Worm (Caenorhabditis elegans) whole organism, L1 larva: Measurements from ENCODE around the gene C04G6.11.

Source experiments
- C04F5.9 ChIP-seq: sonication (generic microtip); optimal IDR thresholded peaks from 2 replicates; lab custom pipeline; 2016; ENCODE audit warnings: missing genetic modification characterization, missing compliant biosample characterization
- C16A3.4 ChIP-seq: fragments of 150-350 bp; optimal IDR thresholded peaks from 2 replicates; lab custom pipeline; 2014; ENCODE audit warnings: missing biosample characterization, missing genetic modification characterization
- C34B4.2 ChIP-seq: sonication (generic microtip); optimal IDR thresholded peaks from 2 replicates; lab custom pipeline; 2017; ENCODE audit warnings: mild to moderate bottlenecking, missing genetic modification characterization, missing compliant biosample characterization
- aha-1 ChIP-seq: fragments of 150-350 bp; optimal IDR thresholded peaks from 2 replicates; lab custom pipeline; 2014; ENCODE audit warnings: missing biosample characterization, missing genetic modification characterization
- alr-1 ChIP-seq: fragments of 200-800 bp; sonication (Bioruptor generic); optimal IDR thresholded peaks from 2 replicates; lab custom pipeline; 2018; ENCODE audit warnings: borderline replicate concordance, mild to moderate bottlenecking, missing genetic modification characterization, missing compliant biosample characterization
- ceh-88 ChIP-seq: fragments of 200-800 bp; sonication (Bioruptor generic); IDR thresholded peaks from 2 replicates; pipeline ENCODE4 v1.3.6; 2022; ENCODE audit warnings: missing genetic modification characterization, missing compliant biosample characterization
- dpl-1 ChIP-seq, 3 experiments: fragments of 150-350 bp in 2 of 3; sonication (generic microtip) in 1 of 3; optimal IDR thresholded peaks; 2 replicates each; lab custom pipeline; 2014 to 2017; ENCODE audit warnings: missing biosample characterization in 3 of 3, missing genetic modification characterization in 3 of 3, missing genetic modification reagents in 3 of 3
- efl-1 ChIP-seq, 4 experiments: fragments of 150-350 bp; optimal IDR thresholded peaks in 3 of 4; peaks in 1 of 4; 1 replicate in 1 of 4; 2 replicates in 3 of 4; lab custom pipeline; 2014; ENCODE audit warnings: missing biosample characterization in 2 of 4, missing genetic modification characterization in 2 of 4, missing genetic modification reagents in 2 of 4
- efl-3 ChIP-seq: fragments of 200-800 bp; sonication (Bioruptor generic); optimal IDR thresholded peaks from 2 replicates; lab custom pipeline; 2018; ENCODE audit warnings: mild to moderate bottlenecking, missing genetic modification characterization, missing compliant biosample characterization
- egl-13 ChIP-seq: sonication (generic microtip); optimal IDR thresholded peaks from 2 replicates; lab custom pipeline; 2016; ENCODE audit warnings: missing genotype, missing genetic modification reagents, missing genetic modification characterization, missing compliant biosample characterization
- elt-2 ChIP-seq: sonication (generic microtip); optimal IDR thresholded peaks from 2 replicates; lab custom pipeline; 2016; ENCODE audit warnings: missing genetic modification characterization, mild to moderate bottlenecking, inconsistent platforms, missing compliant biosample characterization, missing genetic modification reagents
- elt-3 ChIP-seq, 6 experiments: fragments of 150-350 bp in 1 of 6; sonication (generic microtip); optimal IDR thresholded peaks; 2 replicates each; lab custom pipeline; 2017 to 2018; ENCODE audit warnings: missing biosample characterization in 6 of 6, missing genetic modification characterization in 6 of 6, inconsistent platforms in 1 of 6
- fkh-10 ChIP-seq: sonication (generic microtip); optimal IDR thresholded peaks from 2 replicates; lab custom pipeline; 2017; ENCODE audit warnings: missing biosample characterization, missing genetic modification reagents, missing genetic modification characterization
- fkh-8 ChIP-seq: sonication (generic microtip); optimal IDR thresholded peaks from 2 replicates; lab custom pipeline; 2016; ENCODE audit warnings: mild to moderate bottlenecking, missing genetic modification characterization, missing compliant biosample characterization
- fos-1 ChIP-seq: fragments of 150-350 bp; optimal IDR thresholded peaks from 2 replicates; lab custom pipeline; 2014; ENCODE audit warnings: missing biosample characterization, missing genetic modification characterization
- hlh-17 ChIP-seq: fragments of 200-800 bp; sonication (Bioruptor generic); optimal IDR thresholded peaks from 2 replicates; lab custom pipeline; 2018; ENCODE audit warnings: missing genetic modification characterization, mild to moderate bottlenecking, missing compliant biosample characterization, moderate library complexity, borderline replicate concordance
- lin-35 ChIP-seq, 2 experiments: fragments of 150-350 bp; optimal IDR thresholded peaks; 2 replicates each; lab custom pipeline; 2014; ENCODE audit warnings: missing biosample characterization in 2 of 2, missing genetic modification characterization in 2 of 2, missing genetic modification reagents in 2 of 2
- lsy-2 ChIP-seq, 2 experiments: fragments of 150-350 bp; optimal IDR thresholded peaks; 2 replicates each; lab custom pipeline; 2014; ENCODE audit warnings: missing biosample characterization in 2 of 2, missing genetic modification characterization in 2 of 2
- mdl-1 ChIP-seq, 2 experiments: fragments of 150-350 bp; optimal IDR thresholded peaks; 2 replicates each; lab custom pipeline; 2014 to 2017; ENCODE audit warnings: missing biosample characterization in 2 of 2, missing genetic modification characterization in 2 of 2, inconsistent platforms in 1 of 2
- mef-2 ChIP-seq: fragments of 150-350 bp; optimal IDR thresholded peaks from 2 replicates; lab custom pipeline; 2014; ENCODE audit warnings: missing biosample characterization, missing genetic modification characterization
- nhr-11 ChIP-seq: fragments of 150-350 bp; optimal IDR thresholded peaks from 2 replicates; lab custom pipeline; 2014; ENCODE audit warnings: missing biosample characterization, missing genetic modification characterization
- nhr-12 ChIP-seq: sonication (generic microtip); optimal IDR thresholded peaks from 2 replicates; lab custom pipeline; 2017; ENCODE audit warnings: missing biosample characterization, missing genetic modification characterization
- nhr-20 ChIP-seq: sonication (generic microtip); optimal IDR thresholded peaks from 2 replicates; lab custom pipeline; 2016; ENCODE audit warnings: mild to moderate bottlenecking, missing genetic modification characterization, missing compliant biosample characterization
- nhr-28 ChIP-seq: fragments of 150-350 bp; optimal IDR thresholded peaks from 2 replicates; lab custom pipeline; 2014; ENCODE audit warnings: missing biosample characterization, missing genetic modification characterization
- nhr-71 ChIP-seq: sonication (generic microtip); optimal IDR thresholded peaks from 2 replicates; lab custom pipeline; 2016; ENCODE audit warnings: mild to moderate bottlenecking, missing genetic modification characterization, moderate library complexity, missing compliant biosample characterization
- nhr-76 ChIP-seq: sonication (generic microtip); optimal IDR thresholded peaks from 2 replicates; lab custom pipeline; 2017; ENCODE audit warnings: missing biosample characterization, missing genetic modification characterization
- nhr-77 ChIP-seq: fragments of 150-350 bp; optimal IDR thresholded peaks from 2 replicates; lab custom pipeline; 2014; ENCODE audit warnings: missing biosample characterization, missing genetic modification characterization
- nhr-84 ChIP-seq: sonication (generic microtip); optimal IDR thresholded peaks from 2 replicates; lab custom pipeline; 2017; ENCODE audit warnings: missing biosample characterization, missing genetic modification characterization
- nhr-85 ChIP-seq: sonication (generic microtip); peaks from one replicate; lab custom pipeline; 2016; ENCODE audit warnings: missing genetic modification characterization, inconsistent platforms, missing compliant biosample characterization
- pqm-1 ChIP-seq: sonication (generic microtip); optimal IDR thresholded peaks from 3 replicates; lab custom pipeline; 2017; ENCODE audit warnings: missing biosample characterization, missing genetic modification characterization
- rnt-1 ChIP-seq: sonication (generic microtip); optimal IDR thresholded peaks from 2 replicates; lab custom pipeline; 2016; ENCODE audit warnings: mild to moderate bottlenecking, missing genetic modification characterization, moderate library complexity, missing compliant biosample characterization
- snpc-4 ChIP-seq: fragments of 150-350 bp; optimal IDR thresholded peaks from 2 replicates; lab custom pipeline; 2014; ENCODE audit warnings: missing biosample characterization, missing genetic modification characterization
- snu-23 ChIP-seq: sonication (generic microtip); optimal IDR thresholded peaks from 2 replicates; lab custom pipeline; 2016; ENCODE audit warnings: missing genetic modification characterization, missing compliant biosample characterization
- sox-4 ChIP-seq: sonication (generic microtip); optimal IDR thresholded peaks from 2 replicates; lab custom pipeline; 2016; ENCODE audit warnings: missing genetic modification characterization, missing compliant biosample characterization
- sptf-1 ChIP-seq: fragments of 150-350 bp; optimal IDR thresholded peaks from 2 replicates; lab custom pipeline; 2014; ENCODE audit warnings: missing biosample characterization, missing genetic modification characterization
- sup-37 ChIP-seq: fragments of 200-800 bp; sonication (Bioruptor generic); optimal IDR thresholded peaks from 2 replicates; lab custom pipeline; 2018; ENCODE audit warnings: mild to moderate bottlenecking, missing genetic modification characterization, missing compliant biosample characterization
- swsn-7 ChIP-seq: sonication (generic microtip); optimal IDR thresholded peaks from 2 replicates; lab custom pipeline; 2016; ENCODE audit warnings: missing genetic modification characterization, missing compliant biosample characterization
- unc-62 ChIP-seq: fragments of 150-350 bp; optimal IDR thresholded peaks from 2 replicates; lab custom pipeline; 2014; ENCODE audit warnings: missing biosample characterization, missing genetic modification reagents, missing genetic modification characterization
- unc-86 ChIP-seq: sonication (generic microtip); optimal IDR thresholded peaks from 2 replicates; lab custom pipeline; 2016; ENCODE audit warnings: missing genetic modification characterization, missing compliant biosample characterization
- vab-15 ChIP-seq: sonication (generic microtip); optimal IDR thresholded peaks from 2 replicates; lab custom pipeline; 2017; ENCODE audit warnings: missing genotype, mild to moderate bottlenecking, missing genetic modification characterization, missing compliant biosample characterization
- xbp-1 ChIP-seq: sonication (generic microtip); optimal IDR thresholded peaks from 2 replicates; lab custom pipeline; 2016; ENCODE audit warnings: missing genetic modification characterization, missing compliant biosample characterization
- zip-4 ChIP-seq: fragments of 200-800 bp; sonication (Bioruptor generic); optimal IDR thresholded peaks from 2 replicates; lab custom pipeline; 2018; ENCODE audit warnings: mild to moderate bottlenecking, missing genetic modification characterization, moderate library complexity, missing compliant biosample characterization
- ztf-11 ChIP-seq, 2 experiments: sonication (generic microtip); optimal IDR thresholded peaks; 2 replicates each; lab custom pipeline; 2016 to 2017; ENCODE audit warnings: missing genetic modification characterization in 2 of 2, missing biosample characterization in 1 of 2, missing compliant biosample characterization in 1 of 2

Gene C04G6.11

DNA sequence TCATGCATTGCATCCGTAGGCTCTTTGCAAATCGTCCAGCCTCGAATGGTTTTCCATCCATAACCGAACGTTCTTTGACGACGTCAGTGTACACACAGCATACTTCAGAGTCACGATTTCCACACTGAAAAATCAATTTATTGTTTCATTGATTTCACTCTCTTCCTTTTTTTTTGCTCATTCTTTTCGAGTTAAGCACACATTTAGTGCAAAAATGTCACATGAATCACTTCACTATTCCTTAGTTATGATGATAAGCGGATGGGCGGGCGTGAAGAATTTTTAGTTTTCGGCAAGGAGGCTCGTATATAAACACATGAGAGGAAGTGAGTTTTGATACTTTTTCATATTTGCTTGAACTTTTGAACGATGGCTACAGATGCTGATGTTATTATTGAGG is 18.2 kb downstream of the C04G6.11 start, which contains the start of gene txt-9:
Gene txt-9, plus strand, starts transcription at position 336 of the 400 bp plus-strand sequence.
- TF ChIP-seq lin-35 (GFP tag; optimal IDR thresholded peaks at IDR 0.05; lab: Kevin White, UChicago) (peak in 1 of 2 experiments; percentile 13), elt-2 (peak; percentile 62), elt-3 (tag; optimal IDR thresholded peaks at IDR 0.05; lab: Kevin White, UChicago) (no peak), efl-3 (GFP tag; lab: Kevin White, UChicago) (no peak)

DNA sequence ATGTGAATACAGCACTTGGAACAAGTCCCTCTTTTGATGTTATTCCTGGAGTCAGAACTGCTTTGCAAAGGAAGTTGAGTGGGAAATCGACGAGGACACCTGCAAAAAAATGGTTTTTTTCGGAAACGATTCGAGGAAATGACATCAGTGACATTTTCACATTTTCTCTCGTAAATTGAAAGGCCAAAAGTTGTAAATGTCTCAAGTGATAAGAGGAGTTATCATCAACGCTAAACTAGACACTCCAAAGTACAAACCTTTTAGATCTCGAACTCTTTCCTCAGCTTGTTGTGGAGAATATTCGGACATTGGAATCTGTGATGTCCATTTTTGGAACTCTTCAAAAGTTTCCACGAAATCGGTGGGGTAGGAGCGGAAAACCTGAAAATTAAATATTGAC is 19.4 kb downstream of the C04G6.11 start:
- TF ChIP-seq mdl-1 (tag; optimal IDR thresholded peaks at IDR 0.05; lab: Kevin White, UChicago) = no peak
- no peak for TF ChIP-seq efl-1 (optimal IDR thresholded peaks at IDR 0.05; lab: Kevin White, UChicago)
- TF ChIP-seq efl-1 (GFP tag; optimal IDR thresholded peaks at IDR 0.05 in 1 of 2; lab: Kevin White, UChicago) = peak in 1 of 2 experiments; percentile 24
- no peak for TF ChIP-seq snu-23 (GFP tag; lab: Kevin White, UChicago)
- no peak for TF ChIP-seq fos-1
- TF ChIP-seq elt-2 = peak; percentile 52

DNA sequence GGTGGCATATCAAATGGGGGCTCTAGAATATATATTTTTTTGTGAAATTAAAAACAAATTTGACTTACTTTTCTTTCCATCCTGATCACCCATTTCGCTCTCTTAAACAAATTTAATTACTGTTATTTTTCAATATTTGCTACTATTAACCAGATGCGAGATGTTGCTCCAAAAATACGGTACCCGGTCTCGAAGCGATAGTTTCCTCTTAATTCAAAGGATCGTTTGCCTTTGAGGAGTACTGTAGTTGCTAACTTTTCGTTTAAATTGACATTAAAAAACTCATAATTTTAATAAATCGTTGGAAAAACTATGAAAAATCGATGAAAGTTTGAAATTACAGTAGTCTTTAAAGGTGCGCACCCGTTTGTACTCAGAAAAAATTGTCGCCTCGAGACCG is 20.3 kb downstream of the C04G6.11 start, which contains the start of gene C04G6.4:
Gene C04G6.4, minus strand, starts transcription at position 101 of the 400 bp plus-strand sequence.
- TF ChIP-seq xbp-1 (no peak), zip-4 (GFP tag; lab: Kevin White, UChicago) (no peak), rnt-1 (no peak), fos-1 (no peak), ztf-11 (tag; optimal IDR thresholded peaks at IDR 0.05; lab: Kevin White, UChicago) (no peak), nhr-11 (tag; lab: Kevin White, UChicago) (no peak), elt-2 (no peak), unc-86 (tag; lab: Kevin White, UChicago) (no peak), dpl-1 (GFP tag; optimal IDR thresholded peaks at IDR 0.05; lab: Kevin White, UChicago) (no peak), hlh-17 (GFP tag; lab: Kevin White, UChicago) (no peak), fkh-10 (GFP tag; lab: Kevin White, UChicago) (no peak), aha-1 (tag; lab: Kevin White, UChicago) (no peak)

- no peak for TF ChIP-seq snpc-4 (tag; lab: Kevin White, UChicago)
- no peak for TF ChIP-seq fkh-8 (tag; lab: Kevin White, UChicago)
- TF ChIP-seq vab-15 = no peak
- TF ChIP-seq nhr-85 (tag; lab: Kevin White, UChicago) = peak; percentile 91
- TF ChIP-seq nhr-12 = no peak
- TF ChIP-seq lsy-2 (tag; optimal IDR thresholded peaks at IDR 0.05; lab: Kevin White, UChicago) = peak; percentile 72 to 76
- TF ChIP-seq C04F5.9 (tag; lab: Kevin White, UChicago) = no peak
- peak; percentile 40 for TF ChIP-seq swsn-7 (tag; lab: Kevin White, UChicago)
- no peak for TF ChIP-seq sup-37 (GFP tag; lab: Kevin White, UChicago)
- TF ChIP-seq hlh-17 (GFP tag; lab: Kevin White, UChicago) = no peak
- TF ChIP-seq nhr-77 = peak; percentile 32
- no peak for TF ChIP-seq nhr-76
- no peak for TF ChIP-seq unc-62
- TF ChIP-seq nhr-71 (tag; lab: Kevin White, UChicago) = peak; percentile 62
- TF ChIP-seq nhr-84 = no peak
- TF ChIP-seq alr-1 (tag; lab: Kevin White, UChicago) = no peak
- peak; percentile 42 for TF ChIP-seq xbp-1
- peak; percentile 69 to 83 (median 81) for TF ChIP-seq dpl-1 (GFP tag; optimal IDR thresholded peaks at IDR 0.05; lab: Kevin White, UChicago)
- TF ChIP-seq fos-1 = no peak
- TF ChIP-seq egl-13 = no peak
- peak; percentile 84 for TF ChIP-seq elt-2
- no peak for TF ChIP-seq sox-4 (tag; lab: Kevin White, UChicago)
- no peak for TF ChIP-seq nhr-11 (tag; lab: Kevin White, UChicago)
- TF ChIP-seq pqm-1 (tag; lab: Kevin White, UChicago) = no peak
- TF ChIP-seq nhr-20 (tag; lab: Kevin White, UChicago) = peak; percentile 70
- peak; percentile 72 to 82 for TF ChIP-seq efl-1 (optimal IDR thresholded peaks at IDR 0.05; lab: Kevin White, UChicago)
- TF ChIP-seq efl-1 (GFP tag; optimal IDR thresholded peaks at IDR 0.05 in 1 of 2; lab: Kevin White, UChicago) = peak; percentile 82 to 98
- TF ChIP-seq sptf-1 (tag; lab: Kevin White, UChicago) = no peak
- TF ChIP-seq zip-4 (GFP tag; lab: Kevin White, UChicago) = no peak
- no peak for TF ChIP-seq mef-2 (tag; lab: Kevin White, UChicago)
- peak; percentile 74 for TF ChIP-seq snu-23 (GFP tag; lab: Kevin White, UChicago)
- TF ChIP-seq nhr-28 = no peak
- TF ChIP-seq ceh-88 (GFP tag; lab: Robert Waterston, UW) = no peak
- TF ChIP-seq C16A3.4 (tag; lab: Kevin White, UChicago) = peak; percentile 52
- TF ChIP-seq C34B4.2 (tag; lab: Kevin White, UChicago) = no peak
These were observed 22.3 kb downstream of the C04G6.11 start, which contains the start of gene dsh-2 for ce11 chrII:5081124-5081913. Gene dsh-2, minus strand, starts transcription at chrII:5081174.
